Worm (Caenorhabditis elegans) whole organism, L4/young adult: ENCODE data around the gene M02F4.1.

Experiments
- dao-5 ChIP-seq: sonication (generic microtip); optimal IDR thresholded peaks from 2 replicates; lab custom pipeline; 2016; ENCODE audit warnings: missing genotype, missing genetic modification characterization, moderate library complexity, missing compliant biosample characterization
- him-1 ChIP-seq: sonication (generic microtip); optimal IDR thresholded peaks from 2 replicates; lab custom pipeline; 2016; ENCODE audit warnings: missing genotype, missing genetic modification reagents, missing genetic modification characterization, missing compliant biosample characterization

ce11 chrX:3054802-3055201 is 25.9 kb upstream of the M02F4.1 start, which contains the start of gene twk-26:
- TF ChIP-seq him-1 (tag; lab: Kevin White, UChicago) (no peak), dao-5 (tag; lab: Kevin White, UChicago) (no peak)
